Fruit fly (Drosophila melanogaster): Measurements from ENCODE around the gene ohgt.

DNA sequence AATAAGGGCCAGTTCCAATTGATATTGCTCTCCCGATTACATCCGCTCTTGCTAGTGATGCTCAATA lies 391 bp upstream of the ohgt start, which contains the start of gene CG12811:
- TF ChIP-seq sage (GFP tag; optimal IDR thresholded peaks at IDR 0.05) (no peak), dsf (GFP tag; optimal IDR thresholded peaks at IDR 0.05; ENCODE audit: borderline replicate concordance) (no peak), h (GFP tag; optimal IDR thresholded peaks at IDR 0.05) (no peak), pan (optimal IDR thresholded peaks at IDR 0.05) (no peak), Mio (GFP tag; optimal IDR thresholded peaks at IDR 0.05) (no peak), usp (GFP tag; optimal IDR thresholded peaks at IDR 0.05) (no peak), OdsH (GFP tag; optimal IDR thresholded peaks at IDR 0.05) (no peak), lola (GFP tag; optimal IDR thresholded peaks at IDR 0.05) (no peak), CG32264 (GFP tag; optimal IDR thresholded peaks at IDR 0.05) (no peak), dl (GFP tag; optimal IDR thresholded peaks at IDR 0.05; ENCODE audit: insufficient read depth in 1 of 2, partially characterized antibody in 2 of 2) (no peak), Sp1 (GFP tag; optimal IDR thresholded peaks at IDR 0.05) (no peak), Rel (GFP tag; optimal IDR thresholded peaks at IDR 0.05) (no peak), Rel (tag; optimal IDR thresholded peaks at IDR 0.05) (no peak), foxo (GFP tag; optimal IDR thresholded peaks at IDR 0.05) (no peak), dmrt93B (GFP tag; optimal IDR thresholded peaks at IDR 0.05) (no peak)

Measured in whole organism, wandering third instar larva.